Fruit fly (Drosophila melanogaster) whole organism, wandering third instar larva: ENCODE measurements around the gene PolE2.

Experiments used
- Abd-B ChIP-seq: fragments of >200 bp; optimal IDR thresholded peaks from 2 replicates; lab custom pipeline; 2017; ENCODE audit warnings: missing biosample characterization, missing genetic modification characterization
- CG32264 ChIP-seq: fragments of 200-800 bp; sonication (Bioruptor generic); optimal IDR thresholded peaks from 2 replicates; lab custom pipeline; 2016; ENCODE audit warnings: missing biosample characterization, missing genetic modification characterization
- CrebA ChIP-seq: fragments of 200-800 bp; sonication (Bioruptor generic); optimal IDR thresholded peaks from 2 replicates; lab custom pipeline; 2016; ENCODE audit warnings: missing biosample characterization, mild to moderate bottlenecking, missing genetic modification characterization, borderline replicate concordance
- Dfd ChIP-seq: fragments of >200 bp; optimal IDR thresholded peaks from 2 replicates; lab custom pipeline; 2017; ENCODE audit warnings: missing biosample characterization, missing genetic modification characterization
- Dif ChIP-seq: fragments of 200-275, 200-300 bp; sonication (Bioruptor generic); optimal IDR thresholded peaks from 2 replicates; lab custom pipeline; 2018; ENCODE audit warnings: missing biosample characterization, missing genetic modification characterization; ENCODE audit not compliant: partially characterized antibody
- HLH106 ChIP-seq: fragments of 200-800 bp; optimal IDR thresholded peaks from 3 replicates; lab custom pipeline; 2019; ENCODE audit warnings: missing biosample characterization, mild to moderate bottlenecking, missing genetic modification characterization, moderate library complexity
- Hnf4 ChIP-seq: fragments of 200-800 bp; sonication (Bioruptor generic); optimal IDR thresholded peaks from 2 replicates; lab custom pipeline; 2016; ENCODE audit warnings: missing biosample characterization, mild to moderate bottlenecking, missing genetic modification characterization
- Hr83 ChIP-seq: fragments of 200-300 bp; sonication (Bioruptor generic); optimal IDR thresholded peaks from 2 replicates; lab custom pipeline; 2016; ENCODE audit warnings: missing biosample characterization, mild to moderate bottlenecking, missing genetic modification characterization, moderate library complexity; ENCODE audit not compliant: poor library complexity, severe bottlenecking
- Myc ChIP-seq: fragments of >200 bp; optimal IDR thresholded peaks from 2 replicates; lab custom pipeline; 2017
- N ChIP-seq: fragments of >200 bp; optimal IDR thresholded peaks from 2 replicates; lab custom pipeline; 2018; ENCODE audit warnings: missing biosample characterization, missing external identifiers, missing genetic modification characterization
- OdsH ChIP-seq: fragments of 200-800 bp; sonication (Bioruptor generic); optimal IDR thresholded peaks from 2 replicates; lab custom pipeline; 2016; ENCODE audit warnings: missing biosample characterization, mild to moderate bottlenecking, missing genetic modification characterization
- Sp1 ChIP-seq: fragments of 200-800 bp; sonication (Bioruptor generic); optimal IDR thresholded peaks from 3 replicates; lab custom pipeline; 2019; ENCODE audit warnings: missing biosample characterization, mild to moderate bottlenecking, missing genetic modification characterization, moderate library complexity
- Vsx2 ChIP-seq: fragments of 200-300, 225-300 bp; sonication (Bioruptor generic); optimal IDR thresholded peaks from 2 replicates; lab custom pipeline; 2018; ENCODE audit warnings: missing biosample characterization, missing genetic modification characterization; ENCODE audit not compliant: partially characterized antibody
- br ChIP-seq: fragments of 200-800 bp; sonication (Bioruptor generic); optimal IDR thresholded peaks from 2 replicates; lab custom pipeline; 2016; ENCODE audit warnings: missing biosample characterization, missing genetic modification characterization
- brk ChIP-seq: fragments of 200-800 bp; sonication (Bioruptor generic); optimal IDR thresholded peaks from 2 replicates; lab custom pipeline; 2016; ENCODE audit warnings: missing biosample characterization, mild to moderate bottlenecking, missing genetic modification characterization
- dl ChIP-seq, 2 experiments: fragments of 175-275, 200-275 bp in 1 of 2; fragments of 200-275 bp in 1 of 2; sonication (Bioruptor generic); optimal IDR thresholded peaks; lab custom pipeline; 2018; ENCODE audit warnings: mild to moderate bottlenecking in 2 of 2, missing biosample characterization in 2 of 2, missing genetic modification characterization in 2 of 2, moderate library complexity in 2 of 2; ENCODE audit not compliant: partially characterized antibody in 2 of 2, insufficient read depth in 1 of 2
- dmrt93B ChIP-seq: fragments of 200-800 bp; sonication (Bioruptor generic); optimal IDR thresholded peaks from 2 replicates; lab custom pipeline; 2018; ENCODE audit warnings: missing biosample characterization, mild to moderate bottlenecking, missing genetic modification characterization
- dsf ChIP-seq: sonication (Bioruptor generic); optimal IDR thresholded peaks from 2 replicates; lab custom pipeline; 2016; ENCODE audit warnings: missing biosample characterization, missing genetic modification characterization, borderline replicate concordance
- ey ChIP-seq: fragments of 200-800 bp; sonication (Bioruptor generic); optimal IDR thresholded peaks from 2 replicates; lab custom pipeline; 2016; ENCODE audit warnings: missing biosample characterization, missing genetic modification characterization
- foxo ChIP-seq, 2 experiments: fragments of 200-800 bp; sonication (Bioruptor generic); optimal IDR thresholded peaks; 2 replicates in 1 of 2; 3 replicates in 1 of 2; lab custom pipeline; 2016 to 2017; ENCODE audit warnings: missing biosample characterization in 2 of 2, missing genetic modification characterization in 2 of 2
- fru ChIP-seq: fragments of 200-800 bp; sonication (Bioruptor generic); optimal IDR thresholded peaks from 3 replicates; lab custom pipeline; 2016; ENCODE audit warnings: missing biosample characterization, mild to moderate bottlenecking, missing genetic modification characterization
- h ChIP-seq: fragments of 200-800 bp; sonication (Bioruptor generic); optimal IDR thresholded peaks from 3 replicates; lab custom pipeline; 2016; ENCODE audit warnings: missing biosample characterization, mild to moderate bottlenecking, missing genetic modification characterization
- lola ChIP-seq: fragments of >200 bp; optimal IDR thresholded peaks from 2 replicates; lab custom pipeline; 2017; ENCODE audit warnings: missing biosample characterization, missing genetic modification characterization
- pan ChIP-seq: fragments of >200 bp; optimal IDR thresholded peaks from 2 replicates; lab custom pipeline; 2017
- psq ChIP-seq: fragments of 200-800 bp; sonication (Bioruptor generic); optimal IDR thresholded peaks from 3 replicates; lab custom pipeline; 2017; ENCODE audit warnings: missing biosample characterization, mild to moderate bottlenecking, missing genetic modification characterization, moderate library complexity
- rgr ChIP-seq: fragments of 200-800 bp; sonication (Bioruptor generic); optimal IDR thresholded peaks from 3 replicates; lab custom pipeline; 2016; ENCODE audit warnings: missing biosample characterization, mild to moderate bottlenecking, missing genetic modification characterization
- sage ChIP-seq: fragments of 200-800 bp; sonication (Bioruptor generic); optimal IDR thresholded peaks from 2 replicates; lab custom pipeline; 2016; ENCODE audit warnings: missing biosample characterization, mild to moderate bottlenecking, missing genetic modification characterization
- sv ChIP-seq: fragments of 200-800 bp; sonication (Bioruptor generic); optimal IDR thresholded peaks from 3 replicates; lab custom pipeline; 2016; ENCODE audit warnings: missing biosample characterization, missing genetic modification characterization
- tai ChIP-seq: sonication (Bioruptor generic); optimal IDR thresholded peaks from 2 replicates; lab custom pipeline; 2016; ENCODE audit warnings: missing biosample characterization, missing genetic modification characterization
- usp ChIP-seq: fragments of >200 bp; optimal IDR thresholded peaks from 2 replicates; lab custom pipeline; 2017; ENCODE audit warnings: missing biosample characterization, missing genetic modification characterization
- woc ChIP-seq: sonication (Bioruptor generic); optimal IDR thresholded peaks from 2 replicates; lab custom pipeline; 2016; ENCODE audit warnings: missing biosample characterization, mild to moderate bottlenecking, missing genetic modification characterization

Gene PolE2

dm6 chr3L:5856919-5857318 is 40.3 kb downstream of the PolE2 start:
- TF ChIP-seq h (GFP tag; lab: Kevin White, UChicago): peak; percentile 28
- TF ChIP-seq OdsH (GFP tag; lab: Kevin White, UChicago): peak; percentile 14
- no peak for TF ChIP-seq N
- TF ChIP-seq rgr: peak; percentile 18
- TF ChIP-seq Sp1 (GFP tag; lab: Kevin White, UChicago): peak; percentile 15
- TF ChIP-seq fru (GFP tag; lab: Kevin White, UChicago): peak; percentile 32
- peak in 1 of 2 experiments; percentile 35 for TF ChIP-seq foxo (GFP tag; optimal IDR thresholded peaks at IDR 0.05; lab: Kevin White, UChicago)
- peak; percentile 15 for TF ChIP-seq ey (GFP tag; lab: Kevin White, UChicago)
- no peak for TF ChIP-seq sv (GFP tag; lab: Kevin White, UChicago)
- TF ChIP-seq HLH106 (tag; lab: Kevin White, UChicago): peak; percentile 6
- TF ChIP-seq, all 38 proteins: peak for 8

- TF ChIP-seq Dfd (GFP tag; lab: Kevin White, UChicago) (peak; percentile 45), dl (GFP tag; optimal IDR thresholded peaks at IDR 0.05; lab: Kevin White, UChicago; ENCODE audit: insufficient read depth in 1 of 2, partially characterized antibody in 2 of 2) (no peak)
Measured at dm6 chr3L:5856081-5856826, 41.0 kb downstream of the PolE2 start.

DNA sequence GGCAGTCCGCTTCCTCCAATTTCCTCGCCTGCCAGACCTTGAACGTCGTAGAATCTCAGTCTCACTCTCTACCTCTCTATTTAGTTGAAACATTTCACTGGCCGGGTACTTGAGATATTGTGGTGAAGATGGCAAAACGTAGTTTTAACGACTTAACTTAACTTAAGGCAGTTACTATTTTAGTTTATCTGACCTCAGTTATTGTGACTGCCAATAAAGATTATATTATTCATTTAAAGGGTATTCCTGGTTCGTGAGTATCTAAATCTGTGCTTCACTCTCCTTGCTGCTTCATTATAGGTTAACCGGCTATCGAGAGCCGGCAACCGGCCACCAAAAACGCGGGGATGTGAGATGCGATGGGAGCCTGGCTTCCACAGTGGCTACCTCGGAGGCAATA is 42.1 kb downstream of the PolE2 start:
- TF ChIP-seq sage (GFP tag; lab: Kevin White, UChicago) (no peak), foxo (GFP tag; optimal IDR thresholded peaks at IDR 0.05; lab: Kevin White, UChicago) (peak in 1 of 2 experiments; percentile 11)

dm6 chr3L:5851636-5852035 is 45.6 kb downstream of the PolE2 start:
- TF ChIP-seq dmrt93B (GFP tag; lab: Kevin White, UChicago) (peak; percentile 43), psq (GFP tag; lab: Kevin White, UChicago) (no peak), HLH106 (tag; lab: Kevin White, UChicago) (peak; percentile 66), dl (GFP tag; optimal IDR thresholded peaks at IDR 0.05; lab: Kevin White, UChicago; ENCODE audit: insufficient read depth in 1 of 2, partially characterized antibody in 2 of 2) (no peak), Hr83 (GFP tag; lab: Kevin White, UChicago) (no peak), foxo (GFP tag; optimal IDR thresholded peaks at IDR 0.05; lab: Kevin White, UChicago) (peak in 1 of 2 experiments; percentile 64), OdsH (GFP tag; lab: Kevin White, UChicago) (peak; percentile 42), sv (GFP tag; lab: Kevin White, UChicago) (no peak), Dif (no peak), CG32264 (GFP tag; lab: Kevin White, UChicago) (no peak), h (GFP tag; lab: Kevin White, UChicago) (peak; percentile 52), lola (no peak), Vsx2 (GFP tag; lab: Kevin White, UChicago) (no peak), pan (lab: Kevin White, UChicago) (no peak), br (GFP tag; lab: Kevin White, UChicago) (peak; percentile 7), Myc (lab: Kevin White, UChicago) (no peak), Dfd (GFP tag; lab: Kevin White, UChicago) (no peak), sage (GFP tag; lab: Kevin White, UChicago) (no peak), Abd-B (no peak), brk (GFP tag; lab: Kevin White, UChicago) (no peak), ey (GFP tag; lab: Kevin White, UChicago) (peak; percentile 56), Sp1 (GFP tag; lab: Kevin White, UChicago) (peak; percentile 68), usp (GFP tag; lab: Kevin White, UChicago) (no peak), rgr (peak; percentile 36), Hnf4 (GFP tag; lab: Kevin White, UChicago) (no peak), CrebA (GFP tag; lab: Kevin White, UChicago) (no peak), woc (GFP tag; lab: Kevin White, UChicago) (peak; percentile 47), dsf (GFP tag; lab: Kevin White, UChicago) (no peak), tai (GFP tag; lab: Kevin White, UChicago) (no peak), fru (GFP tag; lab: Kevin White, UChicago) (peak; percentile 62)
